Fruit fly (Drosophila melanogaster) whole organism, embryonic: ENCODE data around the gene loqs.

Experiments
- Adf1 ChIP-seq: fragments of 200-800 bp; sonication (Bioruptor generic); IDR thresholded peaks from 2 replicates; pipeline ENCODE4 v1.3.6; 2022; ENCODE audit warnings: missing biosample characterization, missing genetic modification characterization
- Aef1 ChIP-seq: fragments of 200-800 bp; sonication (Bioruptor generic); IDR thresholded peaks from 3 replicates; pipeline ENCODE4 v1.3.6; 2022; ENCODE audit warnings: missing biosample characterization, missing genetic modification characterization
- Atf6 ChIP-seq: fragments of 200-800 bp; sonication (Bioruptor generic); IDR thresholded peaks from 2 replicates; pipeline ENCODE4 v1.3.6; 2022; ENCODE audit warnings: missing biosample characterization, missing genetic modification characterization
- BEAF-32 ChIP-seq: fragments of 200-800 bp; sonication (Bioruptor generic); optimal IDR thresholded peaks from 3 replicates; lab custom pipeline; 2017; ENCODE audit warnings: missing biosample characterization, missing genetic modification characterization, mild to moderate bottlenecking, moderate library complexity, missing genetic modification reagents
- Bgb ChIP-seq: fragments of 200-800 bp; sonication (Bioruptor generic); IDR thresholded peaks from 2 replicates; pipeline ENCODE4 v1.3.6; 2022; ENCODE audit warnings: missing biosample characterization, missing genetic modification characterization; ENCODE audit not compliant: partially characterized antibody
- CG10267 ChIP-seq: fragments of 200-800 bp; sonication (Bioruptor generic); optimal IDR thresholded peaks from 2 replicates; lab custom pipeline; 2018; ENCODE audit warnings: missing biosample characterization, mild to moderate bottlenecking, missing genetic modification characterization, moderate library complexity
- CG10654 ChIP-seq: fragments of 200-800 bp; sonication (Bioruptor generic); optimal IDR thresholded peaks from 2 replicates; lab custom pipeline; 2016; ENCODE audit warnings: missing biosample characterization, missing genetic modification characterization
- CG12104 ChIP-seq: fragments of 200-800 bp; sonication (Bioruptor generic); optimal IDR thresholded peaks from 3 replicates; lab custom pipeline; 2016; ENCODE audit warnings: missing biosample characterization, missing genetic modification characterization
- CG13287 ChIP-seq: fragments of 200-800 bp; sonication (Bioruptor generic); IDR thresholded peaks from 2 replicates; pipeline ENCODE4 v1.3.6; 2022; ENCODE audit warnings: missing biosample characterization, missing genetic modification characterization; ENCODE audit not compliant: partially characterized antibody
- CG17186 ChIP-seq: fragments of 200-800 bp; sonication (Bioruptor generic); optimal IDR thresholded peaks from 3 replicates; lab custom pipeline; 2017; ENCODE audit warnings: missing biosample characterization, missing genetic modification reagents, missing genetic modification characterization
- CG17829 ChIP-seq: fragments of 200-800 bp; optimal IDR thresholded peaks from 2 replicates; lab custom pipeline; 2019; ENCODE audit warnings: missing biosample characterization, mild to moderate bottlenecking, missing genetic modification characterization, moderate library complexity
- CG18011 ChIP-seq: fragments of 200-800 bp; sonication (Bioruptor generic); optimal IDR thresholded peaks from 2 replicates; lab custom pipeline; 2017; ENCODE audit warnings: missing biosample characterization, missing genetic modification characterization, mild to moderate bottlenecking, moderate library complexity, missing genotype
- CG30403 ChIP-seq: fragments of 200-800 bp; sonication (Bioruptor generic); optimal IDR thresholded peaks from 3 replicates; lab custom pipeline; 2016; ENCODE audit warnings: missing biosample characterization, missing genetic modification characterization
- CG34422 ChIP-seq: fragments of 200-800 bp; sonication (Bioruptor generic); IDR thresholded peaks from 3 replicates; pipeline ENCODE4 v1.3.6; 2022; ENCODE audit warnings: missing biosample characterization, missing genetic modification characterization
- CG4424 ChIP-seq: fragments of 200-800 bp; sonication (Bioruptor generic); optimal IDR thresholded peaks from 3 replicates; lab custom pipeline; 2016; ENCODE audit warnings: missing biosample characterization, missing genetic modification characterization
- CG5180 ChIP-seq: fragments of 200-800 bp; sonication (Bioruptor generic); optimal IDR thresholded peaks from 3 replicates; lab custom pipeline; 2017; ENCODE audit warnings: missing biosample characterization, missing genetic modification characterization, mild to moderate bottlenecking, moderate library complexity, missing genetic modification reagents
- CG7271 ChIP-seq: fragments of 200-800 bp; sonication (Bioruptor generic); optimal IDR thresholded peaks from 2 replicates; lab custom pipeline; 2018; ENCODE audit warnings: missing biosample characterization, mild to moderate bottlenecking, missing genetic modification characterization, moderate library complexity
- CG8281 ChIP-seq: fragments of 200-800 bp; sonication (Bioruptor generic); optimal IDR thresholded peaks from 2 replicates; lab custom pipeline; 2018; ENCODE audit warnings: missing biosample characterization, mild to moderate bottlenecking, missing genetic modification characterization, moderate library complexity
- CG8765 ChIP-seq: fragments of 200-800 bp; sonication (Bioruptor generic); IDR thresholded peaks from 2 replicates; pipeline ENCODE4 v1.3.6; 2022; ENCODE audit warnings: missing biosample characterization, missing genetic modification characterization
- CG9817 ChIP-seq: fragments of 200-800 bp; sonication (Bioruptor generic); optimal IDR thresholded peaks from 2 replicates; lab custom pipeline; 2018; ENCODE audit warnings: missing biosample characterization, mild to moderate bottlenecking, missing genetic modification characterization, moderate library complexity
- CG9932 ChIP-seq: fragments of 200-800 bp; sonication (Bioruptor generic); IDR thresholded peaks from 2 replicates; pipeline ENCODE4 v1.3.6; 2022; ENCODE audit warnings: missing biosample characterization, missing genetic modification characterization
- CTCF ChIP-seq: fragments of 200-800 bp; sonication (Bioruptor generic); optimal IDR thresholded peaks from 2 replicates; lab custom pipeline; 2017; ENCODE audit warnings: missing biosample characterization, mild to moderate bottlenecking, missing genetic modification characterization, moderate library complexity
- CoRest ChIP-seq: fragments of 200-800 bp; sonication (Bioruptor generic); optimal IDR thresholded peaks from 3 replicates; lab custom pipeline; 2018; ENCODE audit warnings: missing biosample characterization, mild to moderate bottlenecking, missing genetic modification characterization, moderate library complexity
- Dbx ChIP-seq: fragments of 200-800 bp; sonication (Bioruptor generic); IDR thresholded peaks from 3 replicates; pipeline ENCODE4 v1.3.6; 2022; ENCODE audit warnings: missing biosample characterization, missing genetic modification characterization
- Deaf1 ChIP-seq: fragments of 200-800 bp; optimal IDR thresholded peaks from 3 replicates; lab custom pipeline; 2019; ENCODE audit warnings: missing biosample characterization, mild to moderate bottlenecking, missing genetic modification characterization, moderate library complexity
- Drgx ChIP-seq: fragments of 200-800 bp; sonication (Bioruptor generic); IDR thresholded peaks from 2 replicates; pipeline ENCODE4 v1.3.6; 2022; ENCODE audit warnings: missing biosample characterization, missing genetic modification characterization
- Elba2 ChIP-seq: fragments of 200-800 bp; sonication (Bioruptor generic); optimal IDR thresholded peaks from 3 replicates; lab custom pipeline; 2016; ENCODE audit warnings: missing biosample characterization, missing genetic modification characterization
- Gug ChIP-seq: fragments of 200-800 bp; sonication (Bioruptor generic); IDR thresholded peaks from 4 replicates; pipeline ENCODE4 v1.3.6; 2022; ENCODE audit warnings: missing biosample characterization, missing genetic modification characterization
- Hmr ChIP-seq: fragments of 200-800 bp; sonication (Bioruptor generic); optimal IDR thresholded peaks from 3 replicates; lab custom pipeline; 2017; ENCODE audit warnings: mild to moderate bottlenecking, missing biosample characterization, missing genetic modification reagents, missing genetic modification characterization
- Hr3 ChIP-seq: fragments of 200-800 bp; sonication (Bioruptor generic); optimal IDR thresholded peaks from 3 replicates; lab custom pipeline; 2016; ENCODE audit warnings: missing biosample characterization, missing genetic modification characterization
- MBD-R2 ChIP-seq: fragments of 200-800 bp; sonication (Bioruptor generic); IDR thresholded peaks from 2 replicates; pipeline ENCODE4 v1.3.6; 2022; ENCODE audit warnings: missing biosample characterization, missing genetic modification characterization
- Max ChIP-seq: fragments of 200-800 bp; sonication (Bioruptor generic); optimal IDR thresholded peaks from 2 replicates; lab custom pipeline; 2016; ENCODE audit warnings: missing biosample characterization, mild to moderate bottlenecking, missing genetic modification characterization
- Neu2 ChIP-seq: fragments of 200-800 bp; sonication (Bioruptor generic); optimal IDR thresholded peaks from 3 replicates; lab custom pipeline; 2016; ENCODE audit warnings: missing biosample characterization, missing genetic modification characterization, borderline replicate concordance
- Pdp1 ChIP-seq, 2 experiments: fragments of 200-800 bp; sonication (Bioruptor generic); optimal IDR thresholded peaks; 3 replicates each; lab custom pipeline; 2016; ENCODE audit warnings: missing biosample characterization in 2 of 2, missing genetic modification characterization in 2 of 2, mild to moderate bottlenecking in 1 of 2, moderate library complexity in 1 of 2
- Xbp1 ChIP-seq: fragments of 200-800 bp; sonication (Bioruptor generic); optimal IDR thresholded peaks from 3 replicates; lab custom pipeline; 2016; ENCODE audit warnings: missing biosample characterization, mild to moderate bottlenecking, missing genetic modification characterization
- Xrp1 ChIP-seq: fragments of 200-800 bp; sonication (Bioruptor generic); IDR thresholded peaks from 2 replicates; pipeline ENCODE4 v1.3.6; 2022; ENCODE audit warnings: missing biosample characterization, missing genetic modification characterization
- bcd ChIP-seq: fragments of 200-800 bp; sonication (Bioruptor generic); optimal IDR thresholded peaks from 2 replicates; lab custom pipeline; 2017; ENCODE audit warnings: missing biosample characterization, mild to moderate bottlenecking, missing genetic modification characterization
- bsh ChIP-seq, 2 experiments: fragments of 200-800 bp; sonication (Bioruptor generic); optimal IDR thresholded peaks; 2 replicates each; lab custom pipeline; 2017 to 2018; ENCODE audit warnings: mild to moderate bottlenecking in 2 of 2, missing biosample characterization in 2 of 2, missing genetic modification characterization in 2 of 2, moderate library complexity in 1 of 2
- ci ChIP-seq: fragments of 200-800 bp; sonication (Bioruptor generic); IDR thresholded peaks from 3 replicates; pipeline ENCODE4 v1.3.6; 2022; ENCODE audit warnings: missing biosample characterization, missing genetic modification characterization
- esg ChIP-seq: fragments of 200-800 bp; sonication (Bioruptor generic); conservative IDR thresholded peaks from 2 replicates; pipeline ENCODE4 v1.3.6; 2022; ENCODE audit warnings: missing biosample characterization, missing genetic modification characterization
- gfzf ChIP-seq: fragments of 200-800 bp; sonication (Bioruptor generic); optimal IDR thresholded peaks from 2 replicates; lab custom pipeline; 2016; ENCODE audit warnings: missing biosample characterization, mild to moderate bottlenecking, missing genetic modification characterization, moderate library complexity
- grau ChIP-seq: fragments of 200-800 bp; optimal IDR thresholded peaks from 3 replicates; lab custom pipeline; 2019; ENCODE audit warnings: missing biosample characterization, mild to moderate bottlenecking, missing genetic modification characterization, moderate library complexity
- knrl ChIP-seq: fragments of 200-800 bp; sonication (Bioruptor generic); IDR thresholded peaks from 3 replicates; pipeline ENCODE4 v1.3.6; 2022; ENCODE audit warnings: missing biosample characterization, missing genetic modification characterization; ENCODE audit not compliant: partially characterized antibody
- lmd ChIP-seq: fragments of 200-800 bp; sonication (Bioruptor generic); IDR thresholded peaks from 2 replicates; pipeline ENCODE4 v1.3.6; 2022; ENCODE audit warnings: missing biosample characterization, missing genetic modification characterization
- mam ChIP-seq: fragments of 200-800 bp; sonication (Bioruptor generic); optimal IDR thresholded peaks from 3 replicates; lab custom pipeline; 2016; ENCODE audit warnings: missing biosample characterization, missing genetic modification characterization
- nmo ChIP-seq: fragments of 200-800 bp; sonication (Bioruptor generic); optimal IDR thresholded peaks from 2 replicates; lab custom pipeline; 2018; ENCODE audit warnings: missing biosample characterization, mild to moderate bottlenecking, missing genetic modification characterization, moderate library complexity
- row ChIP-seq: fragments of 200-800 bp; sonication (Bioruptor generic); IDR thresholded peaks from 3 replicates; pipeline ENCODE4 v1.3.6; 2022; ENCODE audit warnings: missing biosample characterization, missing genetic modification characterization
- sisA ChIP-seq: fragments of 200-800 bp; sonication (Bioruptor generic); IDR thresholded peaks from 2 replicates; pipeline ENCODE4 v1.3.6; 2022; ENCODE audit warnings: missing biosample characterization, missing genetic modification characterization
- sug ChIP-seq: fragments of 200-800 bp; optimal IDR thresholded peaks from 2 replicates; lab custom pipeline; 2019; ENCODE audit warnings: missing biosample characterization, mild to moderate bottlenecking, missing genetic modification characterization, moderate library complexity

loqs gene

DNA sequence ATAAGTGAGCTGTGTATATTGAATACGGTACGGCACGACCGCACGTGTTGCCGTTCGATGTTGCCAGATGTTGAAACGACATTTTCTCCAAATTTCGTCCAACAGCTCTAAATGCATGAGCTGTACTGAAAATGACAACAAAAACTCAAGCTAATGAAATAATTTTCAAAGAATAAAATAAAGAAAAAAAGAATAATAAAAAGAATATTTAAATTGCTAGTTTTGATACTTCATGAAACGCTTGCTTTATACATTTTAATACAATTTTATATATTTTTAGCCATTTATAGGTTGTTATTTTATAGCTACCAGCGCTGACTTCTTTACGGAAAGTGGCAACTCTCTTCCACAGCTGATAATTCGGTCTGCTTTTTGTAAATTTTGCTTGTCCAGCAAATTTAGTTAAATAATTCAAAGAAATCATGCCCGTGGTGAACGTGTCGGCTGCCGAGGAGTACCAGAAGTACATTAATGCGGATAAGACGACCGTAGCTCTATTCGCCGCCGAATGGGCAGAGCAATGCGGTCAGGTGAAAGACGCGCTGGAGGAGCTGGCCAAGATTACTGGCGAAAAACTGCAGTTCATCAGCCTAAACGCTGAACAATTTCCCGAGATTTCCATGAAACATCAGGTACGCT, 16.2 kb upstream of the loqs start, which contains the start of the genes Nnp-1 and Grx3 (continued):
- TF ChIP-seq ci (GFP tag; lab: Robert Waterston, UW) (0 out of 3 replicates have a peak, but pooled peaks have one; percentile 12), Hr3 (GFP tag; lab: Kevin White, UChicago) (peak; percentile 70), Dbx (GFP tag; lab: Robert Waterston, UW) (peak; percentile 16; the same call in 1 of the 3 replicates), lmd (GFP tag; lab: Robert Waterston, UW) (peak; percentile 32; the same call in 1 of the 2 replicates), Xbp1 (peak; percentile 53), gfzf (peak; percentile 52), CG9932 (GFP tag; lab: Robert Waterston, UW) (peak; percentile 71), sug (tag; lab: Kevin White, UChicago) (peak; percentile 82), Pdp1 (GFP tag; optimal IDR thresholded peaks at IDR 0.05; lab: Kevin White, UChicago) (no peak), Adf1 (GFP tag; lab: Robert Waterston, UW) (peak; percentile 44), Bgb (GFP tag; lab: Robert Waterston, UW) (0 out of 2 replicates have a peak, but pooled peaks have one; percentile 7), CG18011 (GFP tag; lab: Kevin White, UChicago) (peak; percentile 5), Elba2 (no peak), grau (tag; lab: Kevin White, UChicago) (peak; percentile 75), Hmr (GFP tag; lab: Kevin White, UChicago) (peak; percentile 20), CoRest (peak; percentile 79), CG17829 (tag; lab: Kevin White, UChicago) (peak; percentile 69), Drgx (GFP tag; lab: Robert Waterston, UW) (no peak), CG34422 (GFP tag; lab: Robert Waterston, UW) (peak; percentile 65), Xrp1 (peak; percentile 58), CG8281 (tag; lab: Kevin White, UChicago) (peak; percentile 31), MBD-R2 (GFP tag; lab: Robert Waterston, UW) (peak; percentile 57), CG30403 (GFP tag; lab: Kevin White, UChicago) (peak; percentile 57), sisA (GFP tag; lab: Robert Waterston, UW) (peak; percentile 19; the same call in 1 of the 2 replicates), CG5180 (GFP tag; lab: Kevin White, UChicago) (peak; percentile 71), Max (GFP tag; lab: Kevin White, UChicago) (peak; percentile 98), bsh (GFP tag; optimal IDR thresholded peaks at IDR 0.05; lab: Kevin White, UChicago) (peak in 1 of 2 experiments; percentile 51), CG7271 (tag; lab: Kevin White, UChicago) (no peak), CG10267 (tag; lab: Kevin White, UChicago) (peak; percentile 72), CG8765 (no peak), nmo (GFP tag; lab: Kevin White, UChicago) (peak; percentile 82), Neu2 (no peak), Deaf1 (tag; lab: Kevin White, UChicago) (no peak), CG17186 (GFP tag; lab: Kevin White, UChicago) (peak; percentile 13), CG13287 (GFP tag; lab: Robert Waterston, UW) (0 out of 2 replicates have a peak, but pooled peaks have one; percentile 30), esg (0 out of 2 replicates have a peak, but pooled peaks have one; percentile 29), Gug (peak; percentile 36; the same call in 1 of the 4 replicates), mam (peak; percentile 33), Atf6 (GFP tag; lab: Robert Waterston, UW) (no peak), CG10654 (GFP tag; lab: Kevin White, UChicago) (peak; percentile 30), row (GFP tag; lab: Robert Waterston, UW) (peak; percentile 92), BEAF-32 (GFP tag; lab: Kevin White, UChicago) (peak; percentile 41), CG12104 (GFP tag; lab: Kevin White, UChicago) (peak; percentile 60), bcd (peak; percentile 45), knrl (peak; percentile 32; the same call in 1 of the 3 replicates), Aef1 (peak; percentile 30; the same call in 2 of the 3 replicates), CTCF (no peak), CG4424 (GFP tag; lab: Kevin White, UChicago) (peak; percentile 59), CG9817 (peak; percentile 73)
